Worm (Caenorhabditis elegans) whole organism, mixed stage, embryonic: ENCODE data around the gene svh-2.

Experiments used
- elt-3 ChIP-seq: fragments of 150-350 bp; optimal IDR thresholded peaks from 2 replicates; lab custom pipeline; 2014; ENCODE audit warnings: missing biosample characterization, missing genetic modification characterization
- ham-2 ChIP-seq: fragments of 200-800 bp; sonication (Bioruptor generic); optimal IDR thresholded peaks from 2 replicates; lab custom pipeline; 2018; ENCODE audit warnings: mild to moderate bottlenecking, missing genetic modification characterization, missing compliant biosample characterization
- lin-13 ChIP-seq: fragments of 150-350 bp; optimal IDR thresholded peaks from 2 replicates; lab custom pipeline; 2014; ENCODE audit warnings: missing biosample characterization, missing genetic modification characterization
- lin-32 ChIP-seq: fragments of 200-800 bp; sonication (Bioruptor generic); optimal IDR thresholded peaks from 2 replicates; lab custom pipeline; 2018; ENCODE audit warnings: mild to moderate bottlenecking, missing genetic modification characterization, missing compliant biosample characterization
- lsy-2 ChIP-seq: fragments of 150-350 bp; optimal IDR thresholded peaks from 2 replicates; lab custom pipeline; 2014; ENCODE audit warnings: missing biosample characterization, missing genetic modification characterization
- mep-1 ChIP-seq: fragments of 150-350 bp; optimal IDR thresholded peaks from 2 replicates; lab custom pipeline; 2017; ENCODE audit warnings: missing biosample characterization, missing genetic modification reagents, missing genetic modification characterization, inconsistent platforms

DNA sequence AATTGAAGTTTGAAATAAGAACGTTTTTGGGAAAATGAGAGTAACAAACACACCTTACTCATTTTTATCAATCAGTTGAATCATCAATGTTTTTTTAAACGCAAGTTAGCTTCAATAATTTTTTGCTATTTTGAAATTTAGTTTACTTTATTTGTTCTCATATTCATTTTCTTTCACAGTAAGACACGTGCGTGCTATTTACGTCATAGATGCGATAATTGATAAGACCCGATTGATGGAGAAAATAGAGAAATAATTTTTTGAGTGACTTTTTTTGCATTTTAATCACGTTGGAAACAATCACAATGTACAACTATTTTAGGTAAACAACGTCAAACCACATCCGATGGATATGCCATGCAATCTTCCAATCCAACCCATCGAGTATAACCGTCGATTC, 33.6 kb upstream of the svh-2 start:
- TF ChIP-seq lin-13 (tag; lab: Kevin White, UChicago) (no peak), ham-2 (GFP tag; lab: Kevin White, UChicago) (no peak), elt-3 (tag; lab: Kevin White, UChicago) (no peak), lin-32 (no peak), mep-1 (tag; lab: Kevin White, UChicago) (no peak), lsy-2 (tag; lab: Kevin White, UChicago) (no peak)
